Worm (Caenorhabditis elegans) whole organism, L4/young adult: ENCODE data around the gene glb-4.

Source experiments
- W03F9.2 ChIP-seq: fragments of 150-350 bp; optimal IDR thresholded peaks from 2 replicates; lab custom pipeline; 2014; ENCODE audit warnings: missing biosample characterization, missing genetic modification characterization
- dao-5 ChIP-seq: sonication (generic microtip); optimal IDR thresholded peaks from 2 replicates; lab custom pipeline; 2016; ENCODE audit warnings: missing genotype, missing genetic modification characterization, moderate library complexity, missing compliant biosample characterization
- him-1 ChIP-seq: sonication (generic microtip); optimal IDR thresholded peaks from 2 replicates; lab custom pipeline; 2016; ENCODE audit warnings: missing genotype, missing genetic modification reagents, missing genetic modification characterization, missing compliant biosample characterization

DNA sequence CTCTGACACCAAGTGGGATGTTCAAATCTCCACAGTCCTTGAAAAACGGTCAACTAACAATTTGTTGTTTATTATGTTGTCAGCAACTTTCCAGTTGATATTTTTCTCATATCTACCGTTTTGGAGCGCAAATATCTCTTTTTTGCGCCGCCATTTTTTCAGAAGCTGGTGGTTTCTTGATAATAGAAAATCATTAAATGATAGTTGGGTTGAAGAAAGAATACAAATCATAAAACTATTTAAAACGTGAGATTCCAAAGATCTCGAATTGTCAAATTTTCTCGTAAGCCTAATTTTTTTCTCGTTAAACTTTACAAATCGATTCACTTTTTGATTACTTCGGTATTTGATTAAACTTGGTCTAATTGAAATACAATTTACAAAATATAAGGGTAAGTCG is 18.6 kb downstream of the glb-4 start, which contains the start of gene rpl-42:
- TF ChIP-seq W03F9.2 (tag; lab: Kevin White, UChicago), result no peak
- no peak for TF ChIP-seq him-1
- no peak for TF ChIP-seq dao-5 (tag; lab: Kevin White, UChicago)
